Worm (Caenorhabditis elegans) whole organism, midembryonic: ENCODE measurements around the gene E02H9.3.

Source experiments
- T22C8.4 ChIP-seq: fragments of 200-800 bp; sonication (Bioruptor generic); IDR thresholded peaks from 2 replicates; pipeline ENCODE4 v1.3.6; 2022; ENCODE audit warnings: missing genetic modification characterization, missing compliant biosample characterization
- cog-1 ChIP-seq: sonication (generic microtip); optimal IDR thresholded peaks from 2 replicates; lab custom pipeline; 2016; ENCODE audit warnings: missing genetic modification characterization, missing compliant biosample characterization
- flt-1 ChIP-seq: fragments of 200-800 bp; sonication (Bioruptor generic); IDR thresholded peaks from 2 replicates; pipeline ENCODE4 v1.3.6; 2022; ENCODE audit warnings: missing genetic modification characterization, missing compliant biosample characterization
- klf-2 ChIP-seq: fragments of 200-800 bp; sonication (Bioruptor generic); conservative IDR thresholded peaks from 2 replicates; pipeline ENCODE4 v1.3.6; 2022; ENCODE audit warnings: missing genetic modification reagents, missing genetic modification characterization, missing compliant biosample characterization
- med-1 ChIP-seq: sonication (generic microtip); optimal IDR thresholded peaks from 2 replicates; lab custom pipeline; 2017; ENCODE audit warnings: missing genetic modification characterization, mild to moderate bottlenecking, missing compliant biosample characterization, antibody characterized with exemption, missing genetic modification reagents; ENCODE audit not compliant: insufficient read depth
- ref-1 ChIP-seq: fragments of 200-800 bp; sonication (Bioruptor generic); conservative IDR thresholded peaks from 2 replicates; pipeline ENCODE4 v1.3.6; 2022; ENCODE audit warnings: missing genetic modification reagents, missing genetic modification characterization, missing compliant biosample characterization
- tab-1 ChIP-seq: fragments of 200-800 bp; sonication (Bioruptor generic); IDR thresholded peaks from 2 replicates; pipeline ENCODE4 v1.3.6; 2022; ENCODE audit warnings: missing genetic modification characterization, missing compliant biosample characterization
- ztf-23 ChIP-seq: fragments of 200-800 bp; sonication (Bioruptor generic); IDR thresholded peaks from 2 replicates; pipeline ENCODE4 v1.3.6; 2022; ENCODE audit warnings: missing genetic modification reagents, missing genetic modification characterization, missing compliant biosample characterization
- ztf-29 ChIP-seq: fragments of 200-800 bp; sonication (Bioruptor generic); IDR thresholded peaks from 2 replicates; pipeline ENCODE4 v1.3.6; 2022; ENCODE audit warnings: missing genetic modification reagents, missing genetic modification characterization, missing compliant biosample characterization

Gene E02H9.3

ce11 chrIII:2506463-2506862, 47.6 kb downstream of the E02H9.3 start:
- no peak for TF ChIP-seq klf-2 (GFP tag; lab: Robert Waterston, UW)
- no peak for TF ChIP-seq med-1
- no peak for TF ChIP-seq cog-1 (tag; lab: Kevin White, UChicago)
- no peak for TF ChIP-seq ztf-29 (GFP tag; lab: Robert Waterston, UW)
- no peak for TF ChIP-seq ref-1 (GFP tag; lab: Robert Waterston, UW)
- TF ChIP-seq T22C8.4 (GFP tag; lab: Robert Waterston, UW) = no peak
- no peak for TF ChIP-seq tab-1
- TF ChIP-seq flt-1 = no peak
- TF ChIP-seq ztf-23 (GFP tag; lab: Robert Waterston, UW) = no peak

- no peak for TF ChIP-seq cog-1 (tag; lab: Kevin White, UChicago)
- TF ChIP-seq med-1 = no peak
- no peak for TF ChIP-seq ztf-23 (GFP tag; lab: Robert Waterston, UW)
- TF ChIP-seq tab-1 = no peak
- TF ChIP-seq klf-2 (GFP tag; lab: Robert Waterston, UW) = no peak
- no peak for TF ChIP-seq ztf-29 (GFP tag; lab: Robert Waterston, UW)
- no peak for TF ChIP-seq ref-1 (GFP tag; lab: Robert Waterston, UW)
- TF ChIP-seq T22C8.4 (GFP tag; lab: Robert Waterston, UW) = no peak
- TF ChIP-seq flt-1 = no peak
These were observed 49.1 kb downstream of the E02H9.3 start, which contains the start of gene Y54F10AM.8 for ce11 chrIII:2507938-2508337. Gene Y54F10AM.8 (minus strand): TSS chrIII:2507972.

- TF ChIP-seq T22C8.4 (GFP tag; lab: Robert Waterston, UW) (no peak), klf-2 (GFP tag; lab: Robert Waterston, UW) (no peak), ztf-23 (GFP tag; lab: Robert Waterston, UW) (no peak), cog-1 (tag; lab: Kevin White, UChicago) (no peak), tab-1 (no peak), ref-1 (GFP tag; lab: Robert Waterston, UW) (no peak), flt-1 (no peak), med-1 (no peak), ztf-29 (GFP tag; lab: Robert Waterston, UW) (no peak)
These were observed 49.7 kb downstream of the E02H9.3 start, which contains the start of gene Y54F10AM.6 for ce11 chrIII:2508518-2508917. Gene Y54F10AM.6 (plus strand): TSS chrIII:2508818.
